Worm (Caenorhabditis elegans) whole organism, early embryonic: ENCODE data around the gene zmp-4.

Experiments
- F13C5.2 ChIP-seq: sonication (generic microtip); optimal IDR thresholded peaks from 2 replicates; lab custom pipeline; 2017; ENCODE audit warnings: mild to moderate bottlenecking, missing genetic modification characterization, inconsistent platforms, missing compliant biosample characterization
- ama-1 ChIP-seq: fragments of 150-350 bp; optimal IDR thresholded peaks from 2 replicates; lab custom pipeline; 2014
- ets-7 ChIP-seq: sonication (generic microtip); optimal IDR thresholded peaks from 2 replicates; lab custom pipeline; 2016; ENCODE audit warnings: missing genotype, missing genetic modification characterization, missing compliant biosample characterization
- hnd-1 ChIP-seq: sonication (generic microtip); optimal IDR thresholded peaks from 2 replicates; lab custom pipeline; 2016; ENCODE audit warnings: missing genetic modification characterization, missing compliant biosample characterization
- scrt-1 ChIP-seq: fragments of 200-800 bp; sonication (Bioruptor generic); IDR thresholded peaks from 2 replicates; pipeline ENCODE4 v1.3.6; 2022; ENCODE audit warnings: missing genetic modification characterization, missing compliant biosample characterization
- tbx-11 ChIP-seq: fragments of 200-800 bp; sonication (Bioruptor generic); IDR thresholded peaks from 2 replicates; pipeline ENCODE4 v1.3.6; 2022; ENCODE audit warnings: missing genetic modification characterization, missing compliant biosample characterization
- tra-4 ChIP-seq: sonication (generic microtip); optimal IDR thresholded peaks from 2 replicates; lab custom pipeline; 2017; ENCODE audit warnings: missing genetic modification characterization, missing compliant biosample characterization

DNA sequence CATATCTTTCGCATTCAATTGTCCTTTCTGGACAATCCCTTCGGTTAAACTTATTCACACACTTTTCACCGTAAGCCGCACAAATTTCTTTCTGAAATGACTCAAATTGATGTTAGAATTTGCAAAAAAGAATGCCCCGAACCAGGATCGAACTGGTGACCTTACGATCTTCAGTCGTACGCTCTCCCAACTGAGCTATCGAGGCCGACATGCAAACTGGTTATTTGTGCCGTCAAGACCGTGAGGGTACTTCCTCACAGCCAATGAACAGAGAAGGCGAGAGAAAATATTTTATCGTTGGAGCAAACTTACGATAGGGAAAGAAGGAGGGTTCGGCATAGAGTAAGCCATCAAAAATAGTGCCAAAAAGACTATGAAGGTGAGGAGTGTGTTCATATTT lies 45.2 kb downstream of the zmp-4 start:
- TF ChIP-seq hnd-1 (tag; lab: Kevin White, UChicago) (no peak), ama-1 (no peak), F13C5.2 (tag; lab: Kevin White, UChicago) (peak; percentile 44), ets-7 (tag; lab: Kevin White, UChicago) (no peak), scrt-1 (peak; percentile 74), tra-4 (tag; lab: Kevin White, UChicago) (no peak), tbx-11 (peak; percentile 45; the same call in 1 of the 2 replicates)
